Fruit fly (Drosophila melanogaster) whole organism, embryonic: ENCODE results near the gene Sidpn.
A peak's percentile ranks its signal among the peaks of the same experiment; 100 is the strongest.

Experiments
- Abd-B ChIP-seq: fragments of 200-800 bp; sonication (Bioruptor generic); optimal IDR thresholded peaks from 2 replicates; lab custom pipeline; 2018; ENCODE audit warnings: missing biosample characterization, mild to moderate bottlenecking, missing genetic modification characterization, moderate library complexity
- CG16779 ChIP-seq: fragments of 200-800 bp; sonication (Bioruptor generic); IDR thresholded peaks from 2 replicates; pipeline ENCODE4 v1.3.6; 2022; ENCODE audit warnings: missing biosample characterization, missing genetic modification characterization
- CG31441 ChIP-seq: fragments of 200-800 bp; sonication (Bioruptor generic); IDR thresholded peaks from 2 replicates; pipeline ENCODE4 v1.3.6; 2022; ENCODE audit warnings: missing biosample characterization, missing genetic modification characterization
- Doc2 ChIP-seq: fragments of 200-800 bp; sonication (Bioruptor generic); IDR thresholded peaks from 2 replicates; pipeline ENCODE4 v1.3.6; 2022; ENCODE audit warnings: missing biosample characterization, missing genetic modification characterization
- GATAe ChIP-seq: fragments of 200-800 bp; sonication (Bioruptor generic); conservative IDR thresholded peaks from 2 replicates; pipeline ENCODE4 v1.3.6; 2022; ENCODE audit warnings: missing biosample characterization, missing genetic modification characterization
- Hr51 ChIP-seq, 2 experiments: fragments of 200-800 bp; sonication (Bioruptor generic); optimal IDR thresholded peaks; 2 replicates in 1 of 2; 3 replicates in 1 of 2; lab custom pipeline; 2016 to 2018; ENCODE audit warnings: missing biosample characterization in 2 of 2, missing genetic modification characterization in 2 of 2, mild to moderate bottlenecking in 1 of 2, moderate library complexity in 1 of 2
- knrl ChIP-seq: fragments of 200-800 bp; sonication (Bioruptor generic); IDR thresholded peaks from 3 replicates; pipeline ENCODE4 v1.3.6; 2022; ENCODE audit warnings: missing biosample characterization, missing genetic modification characterization; ENCODE audit not compliant: partially characterized antibody
- sens-2 ChIP-seq: fragments of 200-800 bp; sonication (Bioruptor generic); IDR thresholded peaks from 2 replicates; pipeline ENCODE4 v1.3.6; 2022; ENCODE audit warnings: missing biosample characterization, missing genetic modification characterization
- sna ChIP-seq: fragments of 200-800 bp; sonication (Bioruptor generic); IDR thresholded peaks from 2 replicates; pipeline ENCODE4 v1.3.6; 2022; ENCODE audit warnings: missing biosample characterization, missing genetic modification characterization; ENCODE audit not compliant: partially characterized antibody
- zfh1 ChIP-seq: fragments of 200-800 bp; sonication (Bioruptor generic); IDR thresholded peaks from 3 replicates; pipeline ENCODE4 v1.3.6; 2022; ENCODE audit warnings: missing biosample characterization, missing genetic modification characterization

DNA sequence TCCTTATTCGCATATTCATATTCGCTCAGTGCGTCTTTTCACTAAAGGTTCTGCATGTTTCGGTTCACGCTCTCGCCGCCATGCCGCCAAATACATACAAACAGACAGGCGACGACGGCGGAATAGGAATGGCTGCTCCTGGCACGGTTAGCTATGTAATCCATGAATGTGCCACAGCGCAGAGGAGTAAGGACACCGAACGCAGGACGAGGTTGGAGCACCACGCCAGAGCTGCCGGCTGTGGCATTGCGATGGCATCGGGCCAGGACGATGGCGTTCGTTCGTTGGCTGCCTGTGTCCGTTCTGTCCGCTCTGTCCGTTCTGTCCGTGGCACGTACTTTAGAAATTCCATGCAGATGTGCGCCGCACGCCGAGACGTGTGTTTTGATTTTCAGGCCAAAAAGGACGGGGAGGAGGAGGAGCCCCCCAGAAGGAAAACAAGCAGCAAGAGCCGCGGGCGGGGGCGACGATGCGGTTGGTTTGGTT lies 12.6 kb upstream of the Sidpn start:
- TF ChIP-seq knrl (GFP tag; lab: Robert Waterston, UW): no peak
- no peak for TF ChIP-seq GATAe
- TF ChIP-seq sna (GFP tag; lab: Robert Waterston, UW): no peak
- no peak for TF ChIP-seq Hr51 (GFP tag; optimal IDR thresholded peaks at IDR 0.05; lab: Kevin White, UChicago)
- TF ChIP-seq zfh1 (GFP tag; lab: Robert Waterston, UW): no peak
- TF ChIP-seq CG16779 (GFP tag; lab: Robert Waterston, UW): no peak
- no peak for TF ChIP-seq Doc2 (GFP tag; lab: Robert Waterston, UW)
- 0 out of 2 replicates have a peak, but pooled peaks have one; percentile 4 for TF ChIP-seq CG31441 (GFP tag; lab: Robert Waterston, UW)
- TF ChIP-seq sens-2 (GFP tag; lab: Robert Waterston, UW): no peak
- no peak for TF ChIP-seq Abd-B (GFP tag; lab: Kevin White, UChicago)
